Fruit fly (Drosophila melanogaster): ENCODE measurements around the gene Tcs6.

Gene Tcs6

dm6 chr3R:26062911-26063310, 4.9 kb upstream of the Tcs6 start, which contains the start of gene CG14551:
Gene CG14551 (minus strand): TSS chr3R:26063011.
- TF ChIP-seq CG8301 (tag; optimal IDR thresholded peaks at IDR 0.05) (no peak), CG15710 (tag; optimal IDR thresholded peaks at IDR 0.05) (no peak), CG4496 (GFP tag; IDR thresholded peaks at IDR 0.05) (no peak), EcR (GFP tag; optimal IDR thresholded peaks at IDR 0.05) (no peak), CG13204 (GFP tag; optimal IDR thresholded peaks at IDR 0.05) (no peak)

DNA sequence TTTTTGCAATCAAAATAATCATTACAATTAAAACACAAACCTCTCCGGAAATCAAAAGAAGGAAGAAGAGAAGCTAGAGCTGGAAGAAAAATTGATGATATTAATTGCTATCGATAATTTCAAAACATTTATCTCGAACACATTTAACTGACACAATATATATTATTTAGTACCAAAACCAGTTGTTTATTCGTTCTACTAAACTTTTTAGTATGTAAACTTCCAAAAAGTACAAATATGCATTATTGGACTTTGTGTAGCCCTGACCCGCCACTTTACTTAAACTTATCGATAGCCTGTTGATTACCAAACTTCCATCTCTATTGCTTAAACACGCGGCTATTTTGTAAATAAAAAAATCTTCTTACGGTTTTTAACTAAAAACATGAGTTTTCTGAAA, 1.2 kb upstream of the Tcs6 start, which contains the start of the genes RpL34a and Trmt61:
TSS of gene RpL34a (minus strand) at position 73 of the 400 bp plus-strand sequence.
TSS of gene Trmt61 (plus strand) at position 302 of the 400 bp plus-strand sequence.
- peak; percentile 52; the same call in 1 of the 2 replicates for TF ChIP-seq CG32121 (GFP tag; IDR thresholded peaks at IDR 0.05)
- peak; percentile 36 for TF ChIP-seq CG17806 (tag; optimal IDR thresholded peaks at IDR 0.05)
- peak; percentile 86 for TF ChIP-seq Snoo (tag; optimal IDR thresholded peaks at IDR 0.05)
- TF ChIP-seq CG8301 (tag; optimal IDR thresholded peaks at IDR 0.05), result peak; percentile 58
- peak; percentile 12 for TF ChIP-seq CG13204 (GFP tag; optimal IDR thresholded peaks at IDR 0.05)
- peak; percentile 52 for TF ChIP-seq Pif1B (GFP tag; optimal IDR thresholded peaks at IDR 0.05)
- no peak for TF ChIP-seq D1 (tag; optimal IDR thresholded peaks at IDR 0.05)
- peak; percentile 60 for TF ChIP-seq CG8159 (tag; optimal IDR thresholded peaks at IDR 0.05)
- no peak for TF ChIP-seq rn (GFP tag; IDR thresholded peaks at IDR 0.05)
- TF ChIP-seq CG14655 (GFP tag; optimal IDR thresholded peaks at IDR 0.05), result no peak
- peak; percentile 71; the same call in 2 of the 3 replicates for TF ChIP-seq CG4496 (GFP tag; IDR thresholded peaks at IDR 0.05)
- TF ChIP-seq gl (tag; optimal IDR thresholded peaks at IDR 0.05), result peak; percentile 57
- peak; percentile 42; the same call in 1 of the 2 replicates for TF ChIP-seq Ets98B (GFP tag; IDR thresholded peaks at IDR 0.05)
- peak; percentile 32 for TF ChIP-seq CG9948 (tag; optimal IDR thresholded peaks at IDR 0.05)
- peak; percentile 77 for TF ChIP-seq Pif1A (GFP tag; optimal IDR thresholded peaks at IDR 0.05)
- peak; percentile 68; the same call in 1 of the 2 replicates for TF ChIP-seq CG12605 (GFP tag; IDR thresholded peaks at IDR 0.05)
- no peak for TF ChIP-seq CG10348 (GFP tag; IDR thresholded peaks at IDR 0.05)
- TF ChIP-seq CG34367 (tag; optimal IDR thresholded peaks at IDR 0.05), result peak; percentile 70
- peak; percentile 66 for TF ChIP-seq CG15710 (tag; optimal IDR thresholded peaks at IDR 0.05)

DNA sequence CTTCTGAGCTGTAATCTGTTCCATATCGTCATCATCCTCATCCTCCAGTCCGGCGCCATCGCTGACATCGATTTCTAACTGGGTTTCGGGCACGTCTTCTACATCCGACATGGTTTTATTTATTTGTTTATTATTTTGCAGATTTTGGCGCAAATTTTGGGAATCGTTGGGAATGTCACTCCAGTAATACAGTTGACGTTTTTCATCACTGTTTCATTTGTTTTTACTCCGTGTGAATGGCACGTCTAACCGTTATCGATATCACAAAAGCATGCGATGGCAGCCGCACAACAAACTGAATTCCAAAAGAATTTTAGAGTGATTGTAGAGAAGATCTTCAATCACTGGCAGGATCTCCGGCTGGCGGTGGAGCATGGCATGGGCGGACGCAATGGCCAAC, 1.6 kb downstream of the Tcs6 start, which contains the start of the genes Sld5 and CG14543:
TSS of gene Sld5 (minus strand) at position 167 of the 400 bp plus-strand sequence.
TSS of gene CG14543 (plus strand) at position 250 of the 400 bp plus-strand sequence.
- no peak for TF ChIP-seq fd96Ca (GFP tag; IDR thresholded peaks at IDR 0.05)
- no peak for TF ChIP-seq Pif1A (GFP tag; optimal IDR thresholded peaks at IDR 0.05)
- TF ChIP-seq CG32121 (GFP tag; IDR thresholded peaks at IDR 0.05), result no peak
- no peak for TF ChIP-seq CG15710 (tag; optimal IDR thresholded peaks at IDR 0.05)
- no peak for TF ChIP-seq Pif1B (GFP tag; optimal IDR thresholded peaks at IDR 0.05)
- TF ChIP-seq CG17806 (tag; optimal IDR thresholded peaks at IDR 0.05), result no peak
- TF ChIP-seq EcR (GFP tag; optimal IDR thresholded peaks at IDR 0.05), result no peak
- no peak for TF ChIP-seq CG14655 (GFP tag; optimal IDR thresholded peaks at IDR 0.05)
- TF ChIP-seq CG34367 (tag; optimal IDR thresholded peaks at IDR 0.05), result no peak
- TF ChIP-seq CG4496 (GFP tag; IDR thresholded peaks at IDR 0.05), result no peak
- TF ChIP-seq CG12605 (GFP tag; IDR thresholded peaks at IDR 0.05), result no peak
- no peak for TF ChIP-seq D1 (tag; optimal IDR thresholded peaks at IDR 0.05)

DNA sequence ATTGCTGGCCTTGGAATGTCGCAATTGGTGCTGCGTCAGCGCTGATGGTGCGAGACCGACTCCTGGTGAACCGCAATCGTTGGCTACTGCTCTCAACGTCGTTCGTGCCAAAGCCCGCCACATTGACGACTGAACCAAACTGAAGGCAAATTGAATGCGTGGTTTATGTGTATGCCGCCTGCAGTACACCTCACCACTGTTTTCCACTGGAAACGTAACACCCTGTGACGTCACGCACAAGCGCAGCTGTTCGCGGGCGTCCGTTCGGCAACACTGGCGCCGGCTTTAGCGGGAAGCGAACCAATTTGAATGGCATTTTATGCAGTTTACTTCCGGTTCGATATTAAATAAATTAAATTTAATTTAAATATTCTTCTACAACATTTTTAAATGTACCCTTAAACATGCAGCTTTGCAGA, 2.8 kb downstream of the Tcs6 start, which contains the start of gene Cmpk:
TSS of gene Cmpk (minus strand) at position 225 of the 419 bp plus-strand sequence.
- TF ChIP-seq CG8159 (tag; optimal IDR thresholded peaks at IDR 0.05) (peak; percentile 47), CG13204 (GFP tag; optimal IDR thresholded peaks at IDR 0.05) (no peak), Pif1A (GFP tag; optimal IDR thresholded peaks at IDR 0.05) (no peak), D1 (tag; optimal IDR thresholded peaks at IDR 0.05) (no peak), Snoo (tag; optimal IDR thresholded peaks at IDR 0.05) (peak; percentile 83), CG12605 (GFP tag; IDR thresholded peaks at IDR 0.05) (peak; percentile 53; the same call in 1 of the 2 replicates), CG10348 (GFP tag; IDR thresholded peaks at IDR 0.05) (no peak), CG14655 (GFP tag; optimal IDR thresholded peaks at IDR 0.05) (no peak), fd96Ca (GFP tag; IDR thresholded peaks at IDR 0.05) (no peak; the same call in 2 of the 3 replicates), CG8301 (tag; optimal IDR thresholded peaks at IDR 0.05) (no peak), gl (tag; optimal IDR thresholded peaks at IDR 0.05) (peak; percentile 47), CG34367 (tag; optimal IDR thresholded peaks at IDR 0.05) (peak; percentile 14), CG32121 (GFP tag; IDR thresholded peaks at IDR 0.05) (peak; percentile 64), CG4496 (GFP tag; IDR thresholded peaks at IDR 0.05) (peak; percentile 59; the same call in 1 of the 3 replicates), CG15710 (tag; optimal IDR thresholded peaks at IDR 0.05) (peak; percentile 33), EcR (GFP tag; optimal IDR thresholded peaks at IDR 0.05) (peak; percentile 66), CG17806 (tag; optimal IDR thresholded peaks at IDR 0.05) (no peak), CG9948 (tag; optimal IDR thresholded peaks at IDR 0.05) (peak; percentile 1), Ets98B (GFP tag; IDR thresholded peaks at IDR 0.05) (peak; percentile 70), Pif1B (GFP tag; optimal IDR thresholded peaks at IDR 0.05) (no peak), rn (GFP tag; IDR thresholded peaks at IDR 0.05) (no peak)

DNA sequence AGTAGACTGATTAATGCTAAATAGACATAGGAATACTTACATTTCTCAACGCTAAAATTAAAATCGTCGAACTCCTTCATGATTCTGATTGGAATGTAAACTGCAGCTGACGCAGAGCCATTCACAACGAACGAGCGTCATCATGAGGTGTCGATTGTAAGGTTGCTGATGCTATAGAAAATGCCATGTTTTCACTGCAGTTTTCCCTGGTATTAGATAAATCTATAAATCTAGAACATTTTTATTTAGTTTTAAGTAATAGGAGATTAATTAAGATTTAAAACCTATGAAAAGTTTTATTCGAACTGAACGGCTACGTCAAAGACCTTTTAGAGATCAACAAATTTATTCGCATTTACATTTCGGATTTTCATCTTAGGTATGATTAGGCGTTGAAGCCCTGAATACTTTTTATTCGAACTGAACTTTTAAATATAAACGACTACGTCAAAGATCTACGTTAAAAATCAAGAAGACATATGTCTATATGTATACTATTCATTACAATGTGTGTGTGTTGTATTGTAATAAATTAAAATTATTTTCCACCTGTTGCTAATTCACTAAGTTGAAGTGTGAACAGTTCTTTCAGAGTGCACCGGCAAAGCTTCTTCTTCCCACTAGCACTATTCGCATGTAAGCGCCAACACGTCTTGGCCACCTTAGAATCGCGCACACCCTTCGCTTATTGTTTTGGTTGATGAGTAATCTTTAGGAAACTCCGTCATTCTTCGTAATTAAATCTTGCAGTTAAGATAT, 5.7 kb downstream of the Tcs6 start, which contains the start of the genes Exo84 and Vps2:
TSS of gene Exo84 (minus strand) at position 108 of the 759 bp plus-strand sequence.
TSS of gene Vps2 (plus strand) at position 672 of the 759 bp plus-strand sequence.
- TF ChIP-seq Pif1B (GFP tag; optimal IDR thresholded peaks at IDR 0.05) (no peak), CG17806 (tag; optimal IDR thresholded peaks at IDR 0.05) (peak; percentile 24), CG9948 (tag; optimal IDR thresholded peaks at IDR 0.05) (peak; percentile 47), CG34367 (tag; optimal IDR thresholded peaks at IDR 0.05) (peak; percentile 26), fd96Ca (GFP tag; IDR thresholded peaks at IDR 0.05) (no peak), CG10348 (GFP tag; IDR thresholded peaks at IDR 0.05) (0 out of 2 replicates have a peak, but pooled peaks have one; percentile 27), CG15710 (tag; optimal IDR thresholded peaks at IDR 0.05) (peak; percentile 53), CG32121 (GFP tag; IDR thresholded peaks at IDR 0.05) (no peak), CG13204 (GFP tag; optimal IDR thresholded peaks at IDR 0.05) (no peak), CG4496 (GFP tag; IDR thresholded peaks at IDR 0.05) (no peak), Snoo (tag; optimal IDR thresholded peaks at IDR 0.05) (peak; percentile 7)

All from whole organism, pupa.